Fruit fly (Drosophila melanogaster): ENCODE measurements around the gene CG32409.

CG32409 gene

dm6 chr3L:5932363-5932914 is 33.1 kb downstream of the CG32409 start, which contains the start of gene Rcc1 (continued):
- no peak for TF ChIP-seq bcd (GFP tag; optimal IDR thresholded peaks at IDR 0.05)
- no peak for TF ChIP-seq Gug (GFP tag; IDR thresholded peaks at IDR 0.05)
- no peak for TF ChIP-seq CG10565 (GFP tag; optimal IDR thresholded peaks at IDR 0.05)
- TF ChIP-seq sens-2 (GFP tag; IDR thresholded peaks at IDR 0.05) = no peak
- peak; percentile 12 for TF ChIP-seq CG9727 (GFP tag; optimal IDR thresholded peaks at IDR 0.05)
- TF ChIP-seq Max (GFP tag; optimal IDR thresholded peaks at IDR 0.05) = peak; percentile 2
- TF ChIP-seq CG1529 (GFP tag; optimal IDR thresholded peaks at IDR 0.05) = no peak
- no peak for TF ChIP-seq nau (GFP tag; optimal IDR thresholded peaks at IDR 0.05)
- TF ChIP-seq Optix (GFP tag; IDR thresholded peaks at IDR 0.05) = no peak
- no peak for TF ChIP-seq CG1792 (GFP tag; optimal IDR thresholded peaks at IDR 0.05)
- no peak for TF ChIP-seq CG4328 (GFP tag; optimal IDR thresholded peaks at IDR 0.05)
- no peak for TF ChIP-seq CG10543 (GFP tag; optimal IDR thresholded peaks at IDR 0.05)
- TF ChIP-seq dm (GFP tag; optimal IDR thresholded peaks at IDR 0.05) = peak; percentile 56
- TF ChIP-seq slbo (GFP tag; IDR thresholded peaks at IDR 0.05) = peak; percentile 28; the same call in 1 of the 2 replicates
- peak; percentile 98 for TF ChIP-seq Sin3A (optimal IDR thresholded peaks at IDR 0.05)
- no peak for TF ChIP-seq gt (GFP tag; IDR thresholded peaks at IDR 0.05)
- no peak for TF ChIP-seq CG6813 (GFP tag; optimal IDR thresholded peaks at IDR 0.05)
- peak; percentile 72 for TF ChIP-seq MBD-R2 (GFP tag; IDR thresholded peaks at IDR 0.05)
- TF ChIP-seq CG4707 (GFP tag; optimal IDR thresholded peaks at IDR 0.05) = no peak
- TF ChIP-seq NfI (GFP tag; optimal IDR thresholded peaks at IDR 0.05) = peak; percentile 17
- no peak for TF ChIP-seq CG15073 (GFP tag; optimal IDR thresholded peaks at IDR 0.05)
- peak; percentile 90 for TF ChIP-seq CG15514 (GFP tag; optimal IDR thresholded peaks at IDR 0.05)
- TF ChIP-seq Ets65A (GFP tag) = peak; percentile 65
- no peak for TF ChIP-seq Hmx (GFP tag; optimal IDR thresholded peaks at IDR 0.05)
- TF ChIP-seq dimm (GFP tag; IDR thresholded peaks at IDR 0.05) = no peak
- peak; percentile 67 for TF ChIP-seq sens (GFP tag)
- TF ChIP-seq hth (optimal IDR thresholded peaks at IDR 0.05) = no peak
- TF ChIP-seq CG34422 (GFP tag; IDR thresholded peaks at IDR 0.05) = peak; percentile 93; the same call in 2 of the 3 replicates
- TF ChIP-seq CG18476 (GFP tag; optimal IDR thresholded peaks at IDR 0.05) = no peak
- peak; percentile 27; the same call in 1 of the 2 replicates for TF ChIP-seq CG3847 (GFP tag; IDR thresholded peaks at IDR 0.05)
- TF ChIP-seq pros (GFP tag; optimal IDR thresholded peaks at IDR 0.05) = no peak
- peak; percentile 75 for TF ChIP-seq Dll (GFP tag; IDR thresholded peaks at IDR 0.05; ENCODE audit: partially characterized antibody)
- TF ChIP-seq ci (GFP tag; IDR thresholded peaks at IDR 0.05) = 0 out of 3 replicates have a peak, but pooled peaks have one; percentile 15
- TF ChIP-seq gsb-n (tag; optimal IDR thresholded peaks at IDR 0.05) = peak; percentile 2
- TF ChIP-seq grau (tag; optimal IDR thresholded peaks at IDR 0.05) = peak; percentile 23
- TF ChIP-seq CTCF (GFP tag; optimal IDR thresholded peaks at IDR 0.05) = peak; percentile 64
- no peak for TF ChIP-seq CG13894 (tag; optimal IDR thresholded peaks at IDR 0.05)
- no peak for TF ChIP-seq CG10959 (GFP tag; IDR thresholded peaks at IDR 0.05)
- TF ChIP-seq pan (optimal IDR thresholded peaks at IDR 0.05) = no peak
- TF ChIP-seq pan (GFP tag; optimal IDR thresholded peaks at IDR 0.05 in 1 of 2, IDR thresholded peaks at IDR 0.05 in 1 of 2) = no peak
- TF ChIP-seq CG11093 (GFP tag; IDR thresholded peaks at IDR 0.05) = no peak
- TF ChIP-seq Bgb (GFP tag; IDR thresholded peaks at IDR 0.05; ENCODE audit: partially characterized antibody) = peak; percentile 65
- no peak for TF ChIP-seq Fer2 (tag; optimal IDR thresholded peaks at IDR 0.05)
- peak; percentile 18 for TF ChIP-seq CG10147 (GFP tag; optimal IDR thresholded peaks at IDR 0.05)
- no peak for TF ChIP-seq D19B (GFP tag; optimal IDR thresholded peaks at IDR 0.05)
- TF ChIP-seq CG3995 (GFP tag; optimal IDR thresholded peaks at IDR 0.05) = peak; percentile 27
- peak; percentile 97 for TF ChIP-seq Dp (GFP tag; optimal IDR thresholded peaks at IDR 0.05)
- no peak for TF ChIP-seq CG10321 (GFP tag; IDR thresholded peaks at IDR 0.05)
- TF ChIP-seq pita (GFP tag; optimal IDR thresholded peaks at IDR 0.05) = peak; percentile 74
- TF ChIP-seq trem (tag; optimal IDR thresholded peaks at IDR 0.05) = peak; percentile 87
- TF ChIP-seq chinmo (GFP tag; IDR thresholded peaks at IDR 0.05; ENCODE audit: partially characterized antibody) = 0 out of 4 replicates have a peak, but pooled peaks have one; percentile 69
- TF ChIP-seq Ets97D (GFP tag; optimal IDR thresholded peaks at IDR 0.05) = peak; percentile 85
